Worm (Caenorhabditis elegans): ENCODE results near the gene W04E12.4.

ce11 chrV:19730280-19730679 lies 13.1 kb upstream of the W04E12.4 start, which contains the start of gene Y116F11A.1:
- TF ChIP-seq zip-8 (tag; optimal IDR thresholded peaks at IDR 0.05) (no peak), nhr-12 (tag; optimal IDR thresholded peaks at IDR 0.05) (no peak), ztf-11 (tag; optimal IDR thresholded peaks at IDR 0.05) (no peak), unc-62 (GFP tag; optimal IDR thresholded peaks at IDR 0.05) (no peak), elt-1 (tag; optimal IDR thresholded peaks at IDR 0.05; ENCODE audit: borderline replicate concordance, insufficient read depth) (no peak), drap-1 (GFP tag; optimal IDR thresholded peaks at IDR 0.05) (no peak), cnd-1 (tag; optimal IDR thresholded peaks at IDR 0.05) (no peak)
